Worm (Caenorhabditis elegans) whole organism, mixed stage, embryonic: Measurements from ENCODE around the gene C24D10.4.
A peak's percentile ranks its signal among the peaks of the same experiment; 100 is the strongest.

Experiments
- bed-3 ChIP-seq: fragments of 200-800 bp; sonication (Bioruptor generic); optimal IDR thresholded peaks from 3 replicates; lab custom pipeline; 2018; ENCODE audit warnings: mild to moderate bottlenecking, missing genetic modification characterization, moderate library complexity, missing compliant biosample characterization
- blmp-1 ChIP-seq: fragments of 150-350 bp; optimal IDR thresholded peaks from 2 replicates; lab custom pipeline; 2014; ENCODE audit warnings: missing biosample characterization, missing genetic modification characterization
- ceh-39 ChIP-seq: fragments of 150-350 bp; optimal IDR thresholded peaks from 2 replicates; lab custom pipeline; 2014; ENCODE audit warnings: missing biosample characterization, missing genetic modification characterization
- ceh-83 ChIP-seq: fragments of 200-800 bp; sonication (Bioruptor generic); optimal IDR thresholded peaks from 2 replicates; lab custom pipeline; 2018; ENCODE audit warnings: mild to moderate bottlenecking, missing genetic modification characterization, missing compliant biosample characterization
- ces-1 ChIP-seq: fragments of 150-350 bp; optimal IDR thresholded peaks from 2 replicates; lab custom pipeline; 2014; ENCODE audit warnings: missing biosample characterization, missing genetic modification reagents, missing genetic modification characterization
- cnd-1 ChIP-seq: fragments of 200-800 bp; sonication (Bioruptor generic); optimal IDR thresholded peaks from 2 replicates; lab custom pipeline; 2018; ENCODE audit warnings: mild to moderate bottlenecking, missing genetic modification characterization, missing compliant biosample characterization
- lin-13 ChIP-seq: fragments of 150-350 bp; optimal IDR thresholded peaks from 2 replicates; lab custom pipeline; 2014; ENCODE audit warnings: missing biosample characterization, missing genetic modification characterization
- nhr-237 ChIP-seq: fragments of 150-350 bp; optimal IDR thresholded peaks from 2 replicates; lab custom pipeline; 2014; ENCODE audit warnings: missing biosample characterization, missing genetic modification characterization
- nhr-28 ChIP-seq: fragments of 150-350 bp; optimal IDR thresholded peaks from 2 replicates; lab custom pipeline; 2014; ENCODE audit warnings: missing biosample characterization, missing genetic modification characterization
- nhr-76 ChIP-seq: sonication (generic microtip); optimal IDR thresholded peaks from 2 replicates; lab custom pipeline; 2017; ENCODE audit warnings: missing biosample characterization, missing genetic modification characterization
- snpc-4 ChIP-seq: fragments of 150-350 bp; optimal IDR thresholded peaks from 2 replicates; lab custom pipeline; 2014; ENCODE audit warnings: missing biosample characterization, missing genetic modification characterization
- unc-39 ChIP-seq: fragments of 150-350 bp; optimal IDR thresholded peaks from 2 replicates; lab custom pipeline; 2014; ENCODE audit warnings: missing biosample characterization, missing genetic modification characterization
- unc-62 ChIP-seq: fragments of 150-350 bp; optimal IDR thresholded peaks from 2 replicates; lab custom pipeline; 2014; ENCODE audit warnings: missing biosample characterization, missing genetic modification reagents, missing genetic modification characterization

- TF ChIP-seq ceh-39 (tag; lab: Kevin White, UChicago) (peak; percentile 64), ces-1 (GFP tag; lab: Kevin White, UChicago) (peak; percentile 62), bed-3 (GFP tag; lab: Kevin White, UChicago) (peak; percentile 24), unc-39 (tag; lab: Kevin White, UChicago) (peak; percentile 12), nhr-76 (tag; lab: Kevin White, UChicago) (no peak), snpc-4 (tag; lab: Kevin White, UChicago) (no peak), ceh-83 (GFP tag; lab: Kevin White, UChicago) (peak; percentile 89), lin-13 (peak; percentile 94), nhr-28 (no peak), nhr-237 (tag; lab: Kevin White, UChicago) (peak; percentile 87), unc-62 (GFP tag; lab: Kevin White, UChicago) (peak; percentile 51), cnd-1 (tag; lab: Kevin White, UChicago) (peak; percentile 50), blmp-1 (peak; percentile 96)
These were observed 23.4 kb downstream of the C24D10.4 start, which contains the start of gene W03F8.4 for ce11 chrIV:5183755-5184166.
